Worm (Caenorhabditis elegans): Measurements from ENCODE around the gene srw-63.

DNA sequence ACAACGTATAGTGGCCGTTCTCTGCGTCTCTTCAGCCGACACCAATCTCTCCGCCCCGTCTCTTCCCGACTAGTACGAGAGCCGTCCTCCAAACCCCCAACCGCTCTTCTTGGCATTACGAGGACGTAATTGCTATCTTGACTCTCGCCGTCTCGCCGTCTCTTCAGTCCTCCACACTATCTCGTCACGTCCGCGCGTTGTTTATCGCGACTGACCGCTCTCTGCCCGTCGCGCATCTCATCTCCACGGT is 17.7 kb upstream of the srw-63 start:
- TF ChIP-seq unc-39 (tag; optimal IDR thresholded peaks at IDR 0.05) (no peak), nhr-237 (tag; optimal IDR thresholded peaks at IDR 0.05) (no peak), Y105C5A.15 (GFP tag; IDR thresholded peaks at IDR 0.05) (no peak; the same call in 1 of the 2 replicates), saeg-2 (GFP tag; IDR thresholded peaks at IDR 0.05) (no peak), nhr-25 (tag; optimal IDR thresholded peaks at IDR 0.05; ENCODE audit: borderline replicate concordance, insufficient read depth) (no peak), egl-27 (tag; optimal IDR thresholded peaks at IDR 0.05) (no peak)

Measured in whole organism, L4 larva.